Worm (Caenorhabditis elegans) whole organism, L1 larva: ENCODE data around the gene tag-340.

Experiments used
- C16A3.4 ChIP-seq: fragments of 150-350 bp; optimal IDR thresholded peaks from 2 replicates; lab custom pipeline; 2014; ENCODE audit warnings: missing biosample characterization, missing genetic modification characterization
- C34B4.2 ChIP-seq: sonication (generic microtip); optimal IDR thresholded peaks from 2 replicates; lab custom pipeline; 2017; ENCODE audit warnings: mild to moderate bottlenecking, missing genetic modification characterization, missing compliant biosample characterization
- F16B12.6 ChIP-seq: fragments of 150-350 bp; optimal IDR thresholded peaks from 2 replicates; lab custom pipeline; 2014; ENCODE audit warnings: missing biosample characterization, missing genetic modification characterization
- Y116A8C.19 ChIP-seq: sonication (generic microtip); optimal IDR thresholded peaks from 2 replicates; lab custom pipeline; 2016; ENCODE audit warnings: missing compliant biosample characterization, missing genetic modification characterization, borderline replicate concordance
- alr-1 ChIP-seq: fragments of 200-800 bp; sonication (Bioruptor generic); optimal IDR thresholded peaks from 2 replicates; lab custom pipeline; 2018; ENCODE audit warnings: borderline replicate concordance, mild to moderate bottlenecking, missing genetic modification characterization, missing compliant biosample characterization
- ama-1 ChIP-seq: fragments of 150-350 bp; optimal IDR thresholded peaks from 2 replicates; lab custom pipeline; 2014
- blmp-1 ChIP-seq: fragments of 150-350 bp; optimal IDR thresholded peaks from 2 replicates; lab custom pipeline; 2014; ENCODE audit warnings: missing biosample characterization, missing genetic modification characterization
- ceh-82 ChIP-seq, 3 experiments: fragments of 150-350 bp in 1 of 3; sonication (generic microtip) in 2 of 3; optimal IDR thresholded peaks; 2 replicates each; lab custom pipeline; 2014 to 2017; ENCODE audit warnings: missing biosample characterization in 3 of 3, missing genetic modification characterization in 3 of 3
- ceh-90 ChIP-seq: sonication (generic microtip); optimal IDR thresholded peaks from 2 replicates; lab custom pipeline; 2016; ENCODE audit warnings: missing genetic modification characterization, missing compliant biosample characterization
- dsc-1 ChIP-seq: sonication (generic microtip); optimal IDR thresholded peaks from 2 replicates; lab custom pipeline; 2016; ENCODE audit warnings: mild to moderate bottlenecking, missing genetic modification characterization, missing compliant biosample characterization
- efl-3 ChIP-seq: fragments of 200-800 bp; sonication (Bioruptor generic); optimal IDR thresholded peaks from 2 replicates; lab custom pipeline; 2018; ENCODE audit warnings: mild to moderate bottlenecking, missing genetic modification characterization, missing compliant biosample characterization
- egl-13 ChIP-seq: sonication (generic microtip); optimal IDR thresholded peaks from 2 replicates; lab custom pipeline; 2016; ENCODE audit warnings: missing genotype, missing genetic modification reagents, missing genetic modification characterization, missing compliant biosample characterization
- elt-2 ChIP-seq: sonication (generic microtip); optimal IDR thresholded peaks from 2 replicates; lab custom pipeline; 2016; ENCODE audit warnings: missing genetic modification characterization, mild to moderate bottlenecking, inconsistent platforms, missing compliant biosample characterization, missing genetic modification reagents
- fkh-8 ChIP-seq: sonication (generic microtip); optimal IDR thresholded peaks from 2 replicates; lab custom pipeline; 2016; ENCODE audit warnings: mild to moderate bottlenecking, missing genetic modification characterization, missing compliant biosample characterization
- grh-1 ChIP-seq: fragments of 200-800 bp; sonication (Bioruptor generic); IDR thresholded peaks from 2 replicates; pipeline ENCODE4 v1.3.6; 2022; ENCODE audit warnings: missing genetic modification reagents, missing genetic modification characterization, missing compliant biosample characterization
- hlh-17 ChIP-seq: fragments of 200-800 bp; sonication (Bioruptor generic); optimal IDR thresholded peaks from 2 replicates; lab custom pipeline; 2018; ENCODE audit warnings: missing genetic modification characterization, mild to moderate bottlenecking, missing compliant biosample characterization, moderate library complexity, borderline replicate concordance
- hlh-4 ChIP-seq: sonication (generic microtip); optimal IDR thresholded peaks from 2 replicates; lab custom pipeline; 2016; ENCODE audit warnings: mild to moderate bottlenecking, missing genetic modification characterization, missing compliant biosample characterization
- lin-15B ChIP-seq: fragments of 150-350 bp; sonication (generic microtip); optimal IDR thresholded peaks from 3 replicates; lab custom pipeline; 2014; ENCODE audit warnings: missing biosample characterization, missing genetic modification characterization
- lin-39 ChIP-seq: fragments of 150-350 bp; optimal IDR thresholded peaks from 2 replicates; lab custom pipeline; 2014; ENCODE audit warnings: missing biosample characterization, missing genetic modification reagents, missing genetic modification characterization
- mab-9 ChIP-seq: fragments of 200-800 bp; sonication (Bioruptor generic); IDR thresholded peaks from 2 replicates; pipeline ENCODE4 v1.3.6; 2022; ENCODE audit warnings: missing genetic modification reagents, missing genetic modification characterization, missing compliant biosample characterization
- mef-2 ChIP-seq: fragments of 150-350 bp; optimal IDR thresholded peaks from 2 replicates; lab custom pipeline; 2014; ENCODE audit warnings: missing biosample characterization, missing genetic modification characterization
- nhr-11 ChIP-seq: fragments of 150-350 bp; optimal IDR thresholded peaks from 2 replicates; lab custom pipeline; 2014; ENCODE audit warnings: missing biosample characterization, missing genetic modification characterization
- nhr-28 ChIP-seq: fragments of 150-350 bp; optimal IDR thresholded peaks from 2 replicates; lab custom pipeline; 2014; ENCODE audit warnings: missing biosample characterization, missing genetic modification characterization
- nhr-47 ChIP-seq: sonication (generic microtip); optimal IDR thresholded peaks from 2 replicates; lab custom pipeline; 2016; ENCODE audit warnings: mild to moderate bottlenecking, missing genetic modification characterization, moderate library complexity, missing compliant biosample characterization
- nhr-71 ChIP-seq: sonication (generic microtip); optimal IDR thresholded peaks from 2 replicates; lab custom pipeline; 2016; ENCODE audit warnings: mild to moderate bottlenecking, missing genetic modification characterization, moderate library complexity, missing compliant biosample characterization
- nhr-76 ChIP-seq: sonication (generic microtip); optimal IDR thresholded peaks from 2 replicates; lab custom pipeline; 2017; ENCODE audit warnings: missing biosample characterization, missing genetic modification characterization
- nhr-84 ChIP-seq: sonication (generic microtip); optimal IDR thresholded peaks from 2 replicates; lab custom pipeline; 2017; ENCODE audit warnings: missing biosample characterization, missing genetic modification characterization
- nhr-90 ChIP-seq: sonication (generic microtip); optimal IDR thresholded peaks from 2 replicates; lab custom pipeline; 2016; ENCODE audit warnings: mild to moderate bottlenecking, missing genetic modification characterization, missing compliant biosample characterization; ENCODE audit not compliant: poor library complexity
- skn-1 ChIP-seq: fragments of 150-350 bp; optimal IDR thresholded peaks from 2 replicates; lab custom pipeline; 2014; ENCODE audit warnings: missing biosample characterization, missing genetic modification characterization
- snpc-4 ChIP-seq: fragments of 150-350 bp; optimal IDR thresholded peaks from 2 replicates; lab custom pipeline; 2014; ENCODE audit warnings: missing biosample characterization, missing genetic modification characterization
- snu-23 ChIP-seq: sonication (generic microtip); optimal IDR thresholded peaks from 2 replicates; lab custom pipeline; 2016; ENCODE audit warnings: missing genetic modification characterization, missing compliant biosample characterization
- sox-4 ChIP-seq: sonication (generic microtip); optimal IDR thresholded peaks from 2 replicates; lab custom pipeline; 2016; ENCODE audit warnings: missing genetic modification characterization, missing compliant biosample characterization
- sptf-1 ChIP-seq: fragments of 150-350 bp; optimal IDR thresholded peaks from 2 replicates; lab custom pipeline; 2014; ENCODE audit warnings: missing biosample characterization, missing genetic modification characterization
- sup-37 ChIP-seq: fragments of 200-800 bp; sonication (Bioruptor generic); optimal IDR thresholded peaks from 2 replicates; lab custom pipeline; 2018; ENCODE audit warnings: mild to moderate bottlenecking, missing genetic modification characterization, missing compliant biosample characterization
- tlp-1 ChIP-seq: fragments of 150-350 bp; optimal IDR thresholded peaks from 2 replicates; lab custom pipeline; 2014; ENCODE audit warnings: missing biosample characterization, missing genetic modification characterization
- unc-86 ChIP-seq: sonication (generic microtip); optimal IDR thresholded peaks from 2 replicates; lab custom pipeline; 2016; ENCODE audit warnings: missing genetic modification characterization, missing compliant biosample characterization
- unc-98 ChIP-seq: fragments of 200-800 bp; sonication (Bioruptor generic); IDR thresholded peaks from 2 replicates; pipeline ENCODE4 v1.3.6; 2022; ENCODE audit warnings: missing genetic modification characterization, missing compliant biosample characterization
- vab-15 ChIP-seq: sonication (generic microtip); optimal IDR thresholded peaks from 2 replicates; lab custom pipeline; 2017; ENCODE audit warnings: missing genotype, mild to moderate bottlenecking, missing genetic modification characterization, missing compliant biosample characterization
- xbp-1 ChIP-seq: sonication (generic microtip); optimal IDR thresholded peaks from 2 replicates; lab custom pipeline; 2016; ENCODE audit warnings: missing genetic modification characterization, missing compliant biosample characterization
- zag-1 ChIP-seq: fragments of 150-350 bp; optimal IDR thresholded peaks from 2 replicates; lab custom pipeline; 2014; ENCODE audit warnings: missing biosample characterization, missing genetic modification characterization
- ztf-11 ChIP-seq, 2 experiments: sonication (generic microtip); optimal IDR thresholded peaks; 2 replicates each; lab custom pipeline; 2016 to 2017; ENCODE audit warnings: missing genetic modification characterization in 2 of 2, missing biosample characterization in 1 of 2, missing compliant biosample characterization in 1 of 2
- ztf-4 ChIP-seq: fragments of 150-350 bp; optimal IDR thresholded peaks from 2 replicates; lab custom pipeline; 2014; ENCODE audit warnings: missing biosample characterization, missing genetic modification characterization

The tag-340 gene

DNA sequence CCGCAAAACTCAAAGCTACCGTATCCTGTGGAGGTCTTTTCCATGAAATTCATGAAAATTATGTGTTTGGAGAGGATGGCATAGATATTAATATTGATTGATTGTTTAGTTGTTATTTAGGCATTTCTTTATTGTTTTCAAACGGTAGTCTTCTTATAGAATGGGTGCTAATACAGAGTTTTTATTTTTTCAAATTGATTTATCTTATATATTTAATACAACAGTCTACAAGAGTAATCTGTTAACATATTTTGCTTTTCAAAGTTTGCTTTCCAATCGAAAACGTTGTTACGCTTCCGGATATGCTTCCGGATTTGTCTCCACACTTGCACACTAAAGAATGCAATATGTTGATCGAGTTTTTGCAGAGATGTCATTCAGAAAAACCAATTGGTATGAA, 33.5 kb upstream of the tag-340 start, which contains the start of gene C35D10.17:
Gene C35D10.17, plus strand, starts transcription at position 301 of the 400 bp plus-strand sequence.
- TF ChIP-seq nhr-47 (tag; lab: Kevin White, UChicago), result no peak
- no peak for TF ChIP-seq C16A3.4 (tag; lab: Kevin White, UChicago)
- no peak for TF ChIP-seq nhr-90 (tag; lab: Kevin White, UChicago)
- TF ChIP-seq hlh-17 (GFP tag; lab: Kevin White, UChicago), result no peak
- no peak for TF ChIP-seq Y116A8C.19 (tag; lab: Kevin White, UChicago)
- TF ChIP-seq efl-3 (GFP tag; lab: Kevin White, UChicago), result no peak
- no peak for TF ChIP-seq ztf-11 (tag; optimal IDR thresholded peaks at IDR 0.05; lab: Kevin White, UChicago)
- no peak for TF ChIP-seq ceh-90 (tag; lab: Kevin White, UChicago)
- TF ChIP-seq C34B4.2 (tag; lab: Kevin White, UChicago), result no peak
- TF ChIP-seq hlh-4 (tag; lab: Kevin White, UChicago), result no peak
- TF ChIP-seq nhr-11 (tag; lab: Kevin White, UChicago), result no peak
- TF ChIP-seq sox-4 (tag; lab: Kevin White, UChicago), result no peak
- TF ChIP-seq ama-1, result no peak
- no peak for TF ChIP-seq ceh-82 (tag; optimal IDR thresholded peaks at IDR 0.05; lab: Kevin White, UChicago)
- no peak for TF ChIP-seq snpc-4

DNA sequence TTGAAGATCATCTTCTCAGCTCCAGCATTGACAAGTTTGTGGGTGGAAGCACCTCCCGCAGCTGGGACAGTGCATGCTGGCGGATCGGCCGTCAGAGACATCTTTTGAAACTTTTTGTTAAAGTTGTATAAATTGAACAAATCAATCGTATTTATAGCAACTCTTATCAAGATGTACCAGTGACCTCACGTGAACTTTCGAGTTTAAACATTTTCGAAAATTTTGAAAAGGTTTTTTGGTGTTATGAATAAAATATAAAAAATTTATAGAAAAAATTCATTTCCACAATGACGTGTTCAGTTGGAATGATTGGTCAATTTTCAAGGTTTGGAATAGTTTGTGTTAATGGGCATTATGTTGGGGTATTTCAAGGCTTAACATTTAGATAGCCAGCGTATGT, 31.7 kb upstream of the tag-340 start, which contains the start of the genes msd-4 and C35D10.3:
Gene msd-4, minus strand, starts transcription at position 101 of the 400 bp plus-strand sequence.
Gene C35D10.3, plus strand, starts transcription at position 279 of the 400 bp plus-strand sequence.
- TF ChIP-seq snpc-4, result no peak
- TF ChIP-seq C34B4.2 (tag; lab: Kevin White, UChicago), result no peak
- TF ChIP-seq fkh-8 (tag; lab: Kevin White, UChicago), result no peak
- no peak for TF ChIP-seq ztf-11 (tag; optimal IDR thresholded peaks at IDR 0.05; lab: Kevin White, UChicago)
- no peak for TF ChIP-seq elt-2
- no peak for TF ChIP-seq grh-1
- no peak for TF ChIP-seq nhr-84 (tag; lab: Kevin White, UChicago)
- no peak for TF ChIP-seq alr-1 (tag; lab: Kevin White, UChicago)

DNA sequence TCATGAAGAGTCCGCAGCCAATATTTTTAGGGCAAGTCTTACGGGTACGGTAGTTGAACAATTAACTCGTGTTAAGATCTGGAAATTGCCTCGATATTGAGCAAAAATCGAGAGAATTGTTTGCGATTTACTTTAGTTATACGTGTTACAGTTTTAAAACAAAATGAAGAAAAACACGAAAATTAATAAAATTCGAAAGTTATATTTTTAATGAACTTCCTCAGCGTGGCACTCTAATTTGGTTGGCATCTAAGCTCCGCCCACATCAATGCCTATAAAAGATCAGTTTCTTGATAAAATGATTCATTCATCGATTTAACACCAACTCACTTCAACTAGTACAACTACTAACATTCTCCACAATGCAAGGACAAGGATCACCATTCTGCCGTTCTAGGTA, 29.8 kb upstream of the tag-340 start, which contains the start of gene gipc-1:
Gene gipc-1, plus strand, starts transcription at position 301 of the 400 bp plus-strand sequence.
- TF ChIP-seq mef-2 (tag; lab: Kevin White, UChicago), result no peak
- no peak for TF ChIP-seq unc-86
- TF ChIP-seq vab-15, result no peak
- no peak for TF ChIP-seq zag-1 (tag; lab: Kevin White, UChicago)
- no peak for TF ChIP-seq sup-37 (GFP tag; lab: Kevin White, UChicago)
- no peak for TF ChIP-seq F16B12.6
- TF ChIP-seq ceh-82 (tag; optimal IDR thresholded peaks at IDR 0.05; lab: Kevin White, UChicago), result no peak
- no peak for TF ChIP-seq dsc-1
- TF ChIP-seq egl-13 (tag; lab: Kevin White, UChicago), result no peak
- TF ChIP-seq xbp-1 (tag; lab: Kevin White, UChicago), result no peak
- TF ChIP-seq ztf-11 (tag; optimal IDR thresholded peaks at IDR 0.05; lab: Kevin White, UChicago), result no peak
- TF ChIP-seq mab-9 (GFP tag; lab: Robert Waterston, UW), result no peak
- TF ChIP-seq snu-23 (GFP tag; lab: Kevin White, UChicago), result no peak
- no peak for TF ChIP-seq sptf-1 (tag; lab: Kevin White, UChicago)
- TF ChIP-seq blmp-1, result no peak
- no peak for TF ChIP-seq efl-3 (GFP tag; lab: Kevin White, UChicago)
- no peak for TF ChIP-seq lin-39 (tag; lab: Kevin White, UChicago)

DNA sequence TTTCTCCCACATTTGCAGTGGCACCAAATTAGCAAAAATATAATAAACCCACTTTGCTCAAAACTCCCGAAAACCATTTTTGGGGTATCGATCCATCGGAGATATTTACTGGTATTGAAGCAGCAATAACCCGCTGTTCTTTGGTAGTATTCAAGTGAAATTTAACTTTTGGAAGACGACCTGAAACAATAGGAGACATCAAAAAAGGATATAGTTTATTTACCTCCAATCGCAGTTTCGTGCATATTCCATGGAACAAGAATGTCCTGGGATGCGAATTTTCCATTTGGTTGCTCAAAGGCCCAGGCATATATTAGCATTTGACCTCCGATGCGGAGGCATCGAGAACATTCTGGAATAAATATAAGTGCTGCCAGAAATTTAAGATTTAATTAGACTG, 26.9 kb upstream of the tag-340 start:
- no peak for TF ChIP-seq tlp-1 (tag; lab: Kevin White, UChicago)
- no peak for TF ChIP-seq dsc-1
- TF ChIP-seq fkh-8 (tag; lab: Kevin White, UChicago), result no peak
- no peak for TF ChIP-seq nhr-71 (tag; lab: Kevin White, UChicago)
- TF ChIP-seq skn-1 (tag; lab: Kevin White, UChicago), result no peak
- no peak for TF ChIP-seq nhr-76 (tag; lab: Kevin White, UChicago)
- TF ChIP-seq mef-2 (tag; lab: Kevin White, UChicago), result no peak
- TF ChIP-seq unc-98 (GFP tag; lab: Robert Waterston, UW), result no peak
- TF ChIP-seq lin-39 (tag; lab: Kevin White, UChicago), result no peak
- TF ChIP-seq grh-1, result no peak
- no peak for TF ChIP-seq nhr-28 (tag; lab: Kevin White, UChicago)
- no peak for TF ChIP-seq ztf-4 (tag; lab: Kevin White, UChicago)
- TF ChIP-seq sup-37 (GFP tag; lab: Kevin White, UChicago), result no peak
- no peak for TF ChIP-seq lin-15B (tag; lab: Kevin White, UChicago)
- TF ChIP-seq ztf-11 (tag; optimal IDR thresholded peaks at IDR 0.05; lab: Kevin White, UChicago), result no peak
- TF ChIP-seq egl-13 (tag; lab: Kevin White, UChicago), result no peak
